Worm (Caenorhabditis elegans) whole organism, mixed stage, embryonic: ENCODE measurements around the gene msp-50.

Experiments
- M03D4.4 ChIP-seq: sonication (generic microtip); optimal IDR thresholded peaks from 2 replicates; lab custom pipeline; 2017; ENCODE audit warnings: mild to moderate bottlenecking, missing genetic modification characterization, missing compliant biosample characterization
- bed-3 ChIP-seq: fragments of 200-800 bp; sonication (Bioruptor generic); optimal IDR thresholded peaks from 3 replicates; lab custom pipeline; 2018; ENCODE audit warnings: mild to moderate bottlenecking, missing genetic modification characterization, moderate library complexity, missing compliant biosample characterization
- blmp-1 ChIP-seq: fragments of 150-350 bp; optimal IDR thresholded peaks from 2 replicates; lab custom pipeline; 2014; ENCODE audit warnings: missing biosample characterization, missing genetic modification characterization
- ceh-39 ChIP-seq: fragments of 150-350 bp; optimal IDR thresholded peaks from 2 replicates; lab custom pipeline; 2014; ENCODE audit warnings: missing biosample characterization, missing genetic modification characterization
- ceh-43 ChIP-seq: fragments of 200-800 bp; sonication (Bioruptor generic); optimal IDR thresholded peaks from 2 replicates; lab custom pipeline; 2018; ENCODE audit warnings: mild to moderate bottlenecking, missing genetic modification characterization, moderate library complexity, missing compliant biosample characterization
- ceh-83 ChIP-seq: fragments of 200-800 bp; sonication (Bioruptor generic); optimal IDR thresholded peaks from 2 replicates; lab custom pipeline; 2018; ENCODE audit warnings: mild to moderate bottlenecking, missing genetic modification characterization, missing compliant biosample characterization
- ces-1 ChIP-seq: fragments of 150-350 bp; optimal IDR thresholded peaks from 2 replicates; lab custom pipeline; 2014; ENCODE audit warnings: missing biosample characterization, missing genetic modification reagents, missing genetic modification characterization
- cnd-1 ChIP-seq: fragments of 200-800 bp; sonication (Bioruptor generic); optimal IDR thresholded peaks from 2 replicates; lab custom pipeline; 2018; ENCODE audit warnings: mild to moderate bottlenecking, missing genetic modification characterization, missing compliant biosample characterization
- drap-1 ChIP-seq: fragments of 200-800 bp; sonication (Bioruptor generic); optimal IDR thresholded peaks from 3 replicates; lab custom pipeline; 2018; ENCODE audit warnings: mild to moderate bottlenecking, missing genetic modification characterization, missing compliant biosample characterization
- elt-1 ChIP-seq: sonication (generic microtip); optimal IDR thresholded peaks from 2 replicates; lab custom pipeline; 2017; ENCODE audit warnings: missing genetic modification characterization, mild to moderate bottlenecking, missing compliant biosample characterization, antibody characterized with exemption, moderate library complexity, borderline replicate concordance; ENCODE audit not compliant: insufficient read depth
- elt-3 ChIP-seq: fragments of 150-350 bp; optimal IDR thresholded peaks from 2 replicates; lab custom pipeline; 2014; ENCODE audit warnings: missing biosample characterization, missing genetic modification characterization
- flh-1 ChIP-seq: fragments of 200-800 bp; sonication (Bioruptor generic); optimal IDR thresholded peaks from 2 replicates; lab custom pipeline; 2018; ENCODE audit warnings: mild to moderate bottlenecking, missing genetic modification characterization, moderate library complexity, missing compliant biosample characterization
- ham-2 ChIP-seq: fragments of 200-800 bp; sonication (Bioruptor generic); optimal IDR thresholded peaks from 2 replicates; lab custom pipeline; 2018; ENCODE audit warnings: mild to moderate bottlenecking, missing genetic modification characterization, missing compliant biosample characterization
- hlh-1 ChIP-seq: fragments of 150-350 bp; optimal IDR thresholded peaks from 2 replicates; lab custom pipeline; 2014; ENCODE audit warnings: missing biosample characterization, missing genetic modification reagents, missing genetic modification characterization
- lin-13 ChIP-seq: fragments of 150-350 bp; optimal IDR thresholded peaks from 2 replicates; lab custom pipeline; 2014; ENCODE audit warnings: missing biosample characterization, missing genetic modification characterization
- lsy-2 ChIP-seq: fragments of 150-350 bp; optimal IDR thresholded peaks from 2 replicates; lab custom pipeline; 2014; ENCODE audit warnings: missing biosample characterization, missing genetic modification characterization
- mab-5 ChIP-seq: fragments of 150-350 bp; optimal IDR thresholded peaks from 2 replicates; lab custom pipeline; 2014; ENCODE audit warnings: missing biosample characterization, missing genetic modification characterization
- mep-1 ChIP-seq: fragments of 150-350 bp; optimal IDR thresholded peaks from 2 replicates; lab custom pipeline; 2017; ENCODE audit warnings: missing biosample characterization, missing genetic modification reagents, missing genetic modification characterization, inconsistent platforms
- mls-2 ChIP-seq: sonication (generic microtip); optimal IDR thresholded peaks from 2 replicates; lab custom pipeline; 2016; ENCODE audit warnings: mild to moderate bottlenecking, missing genetic modification characterization, moderate library complexity, missing compliant biosample characterization
- nhr-12 ChIP-seq: fragments of 150-350 bp; optimal IDR thresholded peaks from 2 replicates; lab custom pipeline; 2014; ENCODE audit warnings: missing biosample characterization, missing genetic modification characterization
- nhr-2 ChIP-seq: fragments of 150-350 bp; optimal IDR thresholded peaks from 2 replicates; lab custom pipeline; 2014; ENCODE audit warnings: missing biosample characterization, missing genetic modification characterization
- nhr-237 ChIP-seq: fragments of 150-350 bp; optimal IDR thresholded peaks from 2 replicates; lab custom pipeline; 2014; ENCODE audit warnings: missing biosample characterization, missing genetic modification characterization
- nhr-28 ChIP-seq: fragments of 150-350 bp; optimal IDR thresholded peaks from 2 replicates; lab custom pipeline; 2014; ENCODE audit warnings: missing biosample characterization, missing genetic modification characterization
- nhr-76 ChIP-seq: sonication (generic microtip); optimal IDR thresholded peaks from 2 replicates; lab custom pipeline; 2017; ENCODE audit warnings: missing biosample characterization, missing genetic modification characterization
- pha-4 ChIP-seq: fragments of 150-350 bp; optimal IDR thresholded peaks from 2 replicates; lab custom pipeline; 2018; ENCODE audit warnings: missing biosample characterization, missing genetic modification reagents, missing genetic modification characterization
- sem-2 ChIP-seq: fragments of 200-800 bp; sonication (Bioruptor generic); optimal IDR thresholded peaks from 2 replicates; lab custom pipeline; 2018; ENCODE audit warnings: mild to moderate bottlenecking, missing genetic modification characterization, missing compliant biosample characterization
- snpc-4 ChIP-seq: fragments of 150-350 bp; optimal IDR thresholded peaks from 2 replicates; lab custom pipeline; 2014; ENCODE audit warnings: missing biosample characterization, missing genetic modification characterization
- sptf-1 ChIP-seq: sonication (generic microtip); optimal IDR thresholded peaks from 2 replicates; lab custom pipeline; 2017; ENCODE audit warnings: mild to moderate bottlenecking, missing genetic modification characterization, moderate library complexity, missing compliant biosample characterization
- tbx-8 ChIP-seq: fragments of 200-800 bp; sonication (Bioruptor generic); optimal IDR thresholded peaks from 2 replicates; lab custom pipeline; 2018; ENCODE audit warnings: mild to moderate bottlenecking, missing genetic modification characterization, moderate library complexity, missing compliant biosample characterization
- unc-120 ChIP-seq: sonication (generic microtip); optimal IDR thresholded peaks from 2 replicates; lab custom pipeline; 2017; ENCODE audit warnings: missing genetic modification characterization, missing compliant biosample characterization; ENCODE audit not compliant: poor library complexity, severe bottlenecking
- unc-39 ChIP-seq: fragments of 150-350 bp; optimal IDR thresholded peaks from 2 replicates; lab custom pipeline; 2014; ENCODE audit warnings: missing biosample characterization, missing genetic modification characterization
- unc-62 ChIP-seq: fragments of 150-350 bp; optimal IDR thresholded peaks from 2 replicates; lab custom pipeline; 2014; ENCODE audit warnings: missing biosample characterization, missing genetic modification reagents, missing genetic modification characterization
- zip-8 ChIP-seq: fragments of 150-350 bp; optimal IDR thresholded peaks from 2 replicates; lab custom pipeline; 2014; ENCODE audit warnings: missing biosample characterization, missing genetic modification characterization
- ztf-11 ChIP-seq: fragments of 150-350 bp; optimal IDR thresholded peaks from 2 replicates; lab custom pipeline; 2014; ENCODE audit warnings: missing biosample characterization, missing genetic modification characterization

Gene msp-50

DNA sequence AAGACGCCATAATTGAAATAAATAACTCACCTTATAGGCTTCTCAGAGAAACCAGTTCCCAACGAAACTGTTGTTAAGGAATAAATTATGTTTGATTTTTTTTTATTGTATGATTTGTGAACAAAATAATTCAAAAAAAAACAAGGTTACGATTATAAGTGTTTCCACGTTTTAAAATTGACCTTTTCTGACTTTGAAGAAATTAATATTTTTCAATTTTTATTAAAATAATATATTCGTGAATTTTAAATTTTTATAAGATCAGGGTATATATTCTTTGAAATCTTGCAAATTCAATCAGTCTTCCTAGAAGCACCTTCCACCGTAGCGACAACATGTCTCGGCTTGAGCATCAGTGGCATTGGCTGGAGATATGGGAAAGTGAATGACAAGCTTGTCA is 25.2 kb upstream of the msp-50 start, which contains the start of gene C27D6.3:
C27D6.3 (minus strand) TSS at position 101 of the 400 bp plus-strand sequence.
- TF ChIP-seq snpc-4 (tag; lab: Kevin White, UChicago) (no peak), drap-1 (GFP tag; lab: Kevin White, UChicago) (no peak), tbx-8 (GFP tag; lab: Kevin White, UChicago) (no peak), nhr-76 (tag; lab: Kevin White, UChicago) (no peak), ztf-11 (tag; lab: Kevin White, UChicago) (no peak), M03D4.4 (tag; lab: Kevin White, UChicago) (no peak)
- TF ChIP-seq, all 35 proteins: peak for 0

DNA sequence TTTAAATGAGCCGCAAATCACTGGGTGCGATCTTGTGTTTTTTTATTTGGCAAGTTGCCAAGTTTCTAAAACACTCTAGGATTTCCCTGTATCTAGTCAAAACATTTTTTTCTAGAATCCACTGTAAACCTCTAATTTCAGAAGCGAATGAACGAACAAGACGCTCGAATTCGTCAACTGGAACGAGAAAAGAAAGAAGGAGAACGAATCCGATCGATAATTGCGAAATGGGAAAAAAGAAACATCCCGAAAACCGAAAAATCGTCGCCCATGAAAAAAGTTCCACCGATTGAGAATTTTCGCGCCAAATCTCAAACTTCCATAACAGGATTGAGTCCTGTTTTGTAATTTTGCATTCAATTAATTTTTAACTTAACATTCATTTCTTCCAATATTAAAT is 22.7 kb upstream of the msp-50 start:
- no peak for TF ChIP-seq mls-2 (tag; lab: Kevin White, UChicago)
- no peak for TF ChIP-seq ces-1 (GFP tag; lab: Kevin White, UChicago)
- no peak for TF ChIP-seq sptf-1 (tag; lab: Kevin White, UChicago)
- TF ChIP-seq nhr-237 (tag; lab: Kevin White, UChicago) = no peak
- TF ChIP-seq blmp-1 = no peak
- no peak for TF ChIP-seq nhr-12 (tag; lab: Kevin White, UChicago)
- no peak for TF ChIP-seq M03D4.4 (tag; lab: Kevin White, UChicago)
- no peak for TF ChIP-seq drap-1 (GFP tag; lab: Kevin White, UChicago)
- TF ChIP-seq unc-62 (GFP tag; lab: Kevin White, UChicago) = no peak
- no peak for TF ChIP-seq ztf-11 (tag; lab: Kevin White, UChicago)
- no peak for TF ChIP-seq nhr-2
- TF ChIP-seq snpc-4 (tag; lab: Kevin White, UChicago) = no peak
- TF ChIP-seq mep-1 (tag; lab: Kevin White, UChicago) = no peak
- TF ChIP-seq ceh-39 (tag; lab: Kevin White, UChicago) = no peak
- TF ChIP-seq nhr-76 (tag; lab: Kevin White, UChicago) = no peak
- TF ChIP-seq zip-8 (tag; lab: Kevin White, UChicago) = no peak
- no peak for TF ChIP-seq flh-1 (GFP tag; lab: Kevin White, UChicago)
- TF ChIP-seq ceh-43 (GFP tag; lab: Kevin White, UChicago) = no peak
- TF ChIP-seq lsy-2 (tag; lab: Kevin White, UChicago) = no peak

DNA sequence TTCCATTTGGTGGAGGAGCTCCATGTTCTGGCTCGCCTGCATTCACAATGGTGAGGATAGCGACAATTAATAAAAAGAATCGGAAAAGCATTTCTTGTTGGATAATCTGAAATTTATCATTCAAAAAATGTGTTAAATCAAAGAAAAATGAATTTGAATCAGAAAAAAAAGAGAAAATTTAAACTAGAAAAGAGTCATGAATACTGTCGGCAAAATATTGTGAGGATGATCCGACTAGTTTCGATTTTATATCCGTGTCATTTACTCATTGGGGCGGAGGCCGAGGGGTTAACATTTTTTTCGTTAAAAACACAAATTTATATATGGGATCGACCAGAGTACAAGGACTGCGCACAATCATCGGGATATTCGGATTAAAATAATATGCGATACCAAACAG is 21.7 kb upstream of the msp-50 start, which contains the start of gene C27D6.12:
C27D6.12 (minus strand) TSS at position 101 of the 400 bp plus-strand sequence.
- TF ChIP-seq unc-62 (GFP tag; lab: Kevin White, UChicago) (no peak), ztf-11 (tag; lab: Kevin White, UChicago) (no peak), M03D4.4 (tag; lab: Kevin White, UChicago) (no peak), unc-39 (tag; lab: Kevin White, UChicago) (no peak), unc-120 (tag; lab: Kevin White, UChicago) (no peak), blmp-1 (no peak), mls-2 (tag; lab: Kevin White, UChicago) (no peak), lin-13 (tag; lab: Kevin White, UChicago) (no peak), ceh-43 (GFP tag; lab: Kevin White, UChicago) (no peak), zip-8 (tag; lab: Kevin White, UChicago) (no peak)

DNA sequence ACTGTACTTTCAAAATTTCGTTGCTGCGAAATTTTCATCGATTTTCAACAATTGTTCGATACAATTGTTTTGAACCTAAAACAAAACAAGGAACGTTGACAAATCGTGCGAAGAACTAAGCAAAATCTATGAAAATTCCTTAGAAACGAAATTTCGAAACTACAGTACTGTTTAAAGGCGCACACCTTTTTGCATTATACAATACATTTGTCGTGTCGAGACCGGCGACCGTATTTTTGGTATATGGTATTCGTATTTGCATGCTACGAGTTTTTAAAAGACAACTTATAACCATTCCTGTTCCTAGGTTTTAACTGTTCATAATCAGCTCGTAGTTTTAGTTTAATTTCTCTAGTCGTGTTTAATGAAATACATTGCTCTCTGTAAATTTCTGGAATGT is 21.0 kb upstream of the msp-50 start:
- TF ChIP-seq lin-13 (tag; lab: Kevin White, UChicago) = no peak
- no peak for TF ChIP-seq sem-2 (GFP tag; lab: Kevin White, UChicago)
- TF ChIP-seq mep-1 (tag; lab: Kevin White, UChicago) = no peak
- TF ChIP-seq mab-5 (tag; lab: Kevin White, UChicago) = no peak
- TF ChIP-seq, all 35 proteins: peak for 0

DNA sequence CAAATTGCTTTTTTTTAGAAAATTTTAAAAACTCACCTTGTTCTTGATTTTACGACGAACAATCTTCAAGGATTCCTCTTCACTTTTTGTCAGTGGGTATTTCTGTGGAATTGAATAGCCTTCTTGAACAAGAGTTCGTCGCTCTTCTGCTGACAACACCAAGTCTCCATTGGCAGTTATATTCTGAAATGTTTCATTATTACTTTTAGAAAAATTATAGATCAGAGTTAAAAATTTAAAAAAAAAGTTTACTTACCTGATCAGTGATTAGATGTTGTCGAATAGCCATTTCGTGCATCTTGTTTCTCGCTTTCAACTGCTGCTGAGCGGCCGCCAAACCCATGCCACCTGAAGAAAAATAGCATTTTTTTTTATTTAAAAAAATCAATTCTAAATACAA is 19.3 kb upstream of the msp-50 start:
- TF ChIP-seq cnd-1 (no peak), snpc-4 (tag; lab: Kevin White, UChicago) (no peak), nhr-28 (no peak), unc-39 (tag; lab: Kevin White, UChicago) (no peak), elt-1 (tag; lab: Kevin White, UChicago) (no peak), elt-3 (tag; lab: Kevin White, UChicago) (no peak), ceh-43 (GFP tag; lab: Kevin White, UChicago) (no peak), tbx-8 (GFP tag; lab: Kevin White, UChicago) (no peak), lin-13 (tag; lab: Kevin White, UChicago) (no peak), hlh-1 (no peak), sptf-1 (tag; lab: Kevin White, UChicago) (no peak), pha-4 (tag; lab: Kevin White, UChicago) (no peak), ham-2 (GFP tag; lab: Kevin White, UChicago) (no peak), unc-120 (tag; lab: Kevin White, UChicago) (no peak), bed-3 (GFP tag; lab: Kevin White, UChicago) (no peak), ceh-83 (no peak)
